Worm (Caenorhabditis elegans) whole organism, late embryonic: ENCODE results near the gene soap-1.

Source experiments
- ceh-19 ChIP-seq: fragments of 200-800 bp; sonication (Bioruptor generic); optimal IDR thresholded peaks from 2 replicates; lab custom pipeline; 2018; ENCODE audit warnings: mild to moderate bottlenecking, missing genetic modification characterization, missing compliant biosample characterization
- ceh-24 ChIP-seq: sonication (generic microtip); optimal IDR thresholded peaks from 2 replicates; lab custom pipeline; 2016; ENCODE audit warnings: mild to moderate bottlenecking, missing genetic modification characterization, missing compliant biosample characterization
- fkh-10 ChIP-seq: fragments of 150-350 bp; optimal IDR thresholded peaks from 2 replicates; lab custom pipeline; 2014; ENCODE audit warnings: missing biosample characterization, missing genetic modification reagents, missing genetic modification characterization
- pha-4 ChIP-seq: fragments of 150-350 bp; optimal IDR thresholded peaks from 2 replicates; lab custom pipeline; 2018; ENCODE audit warnings: missing biosample characterization, missing genetic modification reagents, missing genetic modification characterization
- tbx-2 ChIP-seq: sonication (generic microtip); optimal IDR thresholded peaks from 2 replicates; lab custom pipeline; 2016; ENCODE audit warnings: missing genetic modification characterization, missing compliant biosample characterization

DNA sequence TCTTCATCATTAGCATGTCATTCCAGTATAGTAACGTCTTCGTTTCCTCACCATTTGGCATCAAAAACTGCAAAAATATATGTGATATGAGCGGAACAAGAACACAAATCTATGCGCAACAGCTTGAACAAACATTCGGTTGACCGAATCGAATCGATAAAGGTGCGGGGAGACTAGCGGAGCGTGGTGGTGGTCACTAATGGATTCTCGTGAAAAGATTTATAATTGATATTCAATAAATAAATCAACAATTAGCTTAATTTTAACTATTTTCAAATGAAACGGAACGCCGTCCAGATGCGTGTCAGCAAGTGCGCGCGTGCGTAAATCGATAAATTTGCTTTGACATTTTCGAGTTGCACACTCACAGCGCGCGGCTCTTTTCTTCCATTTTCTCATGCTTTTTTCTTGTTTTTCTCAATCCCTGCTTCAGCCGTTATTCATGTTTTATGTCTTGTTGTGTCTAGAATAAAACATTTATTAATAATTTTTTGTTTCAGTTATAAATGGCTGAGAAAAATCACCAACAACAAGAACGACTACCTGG lies 6.3 kb upstream of the soap-1 start, which contains the start of the genes C13F10.8, C13F10.6 and kxd-1:
- TF ChIP-seq ceh-24 (tag; lab: Kevin White, UChicago) (no peak), tbx-2 (tag; lab: Kevin White, UChicago) (no peak), fkh-10 (GFP tag; lab: Kevin White, UChicago) (no peak), ceh-19 (GFP tag; lab: Kevin White, UChicago) (no peak), pha-4 (tag; lab: Kevin White, UChicago) (no peak)
